Fruit fly (Drosophila melanogaster) whole organism, prepupa: ENCODE measurements around the gene yata.

Experiments used
- Blimp-1 ChIP-seq: fragments of 200-800 bp; sonication (Bioruptor generic); optimal IDR thresholded peaks from 3 replicates; lab custom pipeline; 2017; ENCODE audit warnings: missing biosample characterization, missing genetic modification characterization, mild to moderate bottlenecking, moderate library complexity, missing genetic modification reagents
- CG10631 ChIP-seq: fragments of 200-800 bp; sonication (Bioruptor generic); optimal IDR thresholded peaks from 2 replicates; lab custom pipeline; 2016; ENCODE audit warnings: missing biosample characterization, missing genetic modification characterization
- CG10669 ChIP-seq: fragments of 200-800 bp; sonication (Bioruptor generic); optimal IDR thresholded peaks from 3 replicates; lab custom pipeline; 2018; ENCODE audit warnings: missing biosample characterization, mild to moderate bottlenecking, missing genetic modification characterization, moderate library complexity
- CG11294 ChIP-seq: fragments of 200-800 bp; sonication (Bioruptor generic); IDR thresholded peaks from 2 replicates; pipeline ENCODE4 v1.3.6; 2022; ENCODE audit warnings: missing biosample characterization, missing genetic modification characterization
- CG11762 ChIP-seq: fragments of 200-800 bp; sonication (Bioruptor generic); optimal IDR thresholded peaks from 3 replicates; lab custom pipeline; 2016; ENCODE audit warnings: missing biosample characterization, missing genetic modification characterization; ENCODE audit not compliant: insufficient read depth
- CG11902 ChIP-seq: fragments of 200-800 bp; sonication (Bioruptor generic); optimal IDR thresholded peaks from 3 replicates; lab custom pipeline; 2016; ENCODE audit warnings: missing biosample characterization, missing genetic modification characterization
- CG15336 ChIP-seq: fragments of 200-800 bp; sonication (Bioruptor generic); IDR thresholded peaks from 2 replicates; pipeline ENCODE4 v1.3.6; 2022; ENCODE audit warnings: missing biosample characterization, missing genetic modification characterization
- CG16779 ChIP-seq: fragments of 200-800 bp; sonication (Bioruptor generic); optimal IDR thresholded peaks from 3 replicates; lab custom pipeline; 2017; ENCODE audit warnings: missing biosample characterization, mild to moderate bottlenecking, missing genetic modification characterization
- CG3032 ChIP-seq: fragments of 200-800 bp; optimal IDR thresholded peaks from 2 replicates; lab custom pipeline; 2019; ENCODE audit warnings: missing biosample characterization, mild to moderate bottlenecking, missing genetic modification characterization, moderate library complexity
- CG31627 ChIP-seq: fragments of 200-800 bp; sonication (Bioruptor generic); optimal IDR thresholded peaks from 3 replicates; lab custom pipeline; 2016; ENCODE audit warnings: missing biosample characterization, missing genetic modification characterization
- CG32006 ChIP-seq: fragments of 200-800 bp; sonication (Bioruptor generic); optimal IDR thresholded peaks from 3 replicates; lab custom pipeline; 2017; ENCODE audit warnings: missing biosample characterization, mild to moderate bottlenecking, missing genetic modification characterization
- CG34406 ChIP-seq: fragments of 200-800 bp; sonication (Bioruptor generic); optimal IDR thresholded peaks from 3 replicates; lab custom pipeline; 2016; ENCODE audit warnings: missing biosample characterization, missing genetic modification characterization
- CG3919 ChIP-seq: fragments of 200-800 bp; sonication (Bioruptor generic); optimal IDR thresholded peaks from 3 replicates; lab custom pipeline; 2016; ENCODE audit warnings: missing biosample characterization, missing genetic modification characterization
- CG4318 ChIP-seq: fragments of 200-800 bp; sonication (Bioruptor generic); optimal IDR thresholded peaks from 3 replicates; lab custom pipeline; 2017; ENCODE audit warnings: missing biosample characterization, mild to moderate bottlenecking, missing genetic modification characterization
- CG6163 ChIP-seq: fragments of 200-800 bp; sonication (Bioruptor generic); IDR thresholded peaks from 3 replicates; pipeline ENCODE4 v1.3.6; 2022; ENCODE audit warnings: missing biosample characterization, missing genetic modification characterization
- CG6276 ChIP-seq: fragments of 200-800 bp; sonication (Bioruptor generic); optimal IDR thresholded peaks from 2 replicates; lab custom pipeline; 2017; ENCODE audit warnings: missing biosample characterization, mild to moderate bottlenecking, missing genetic modification characterization
- CG6792 ChIP-seq: fragments of 200-800 bp; sonication (Bioruptor generic); optimal IDR thresholded peaks from 3 replicates; lab custom pipeline; 2016; ENCODE audit warnings: missing biosample characterization, missing genetic modification characterization
- CG6808 ChIP-seq: fragments of 200-800 bp; sonication (Bioruptor generic); optimal IDR thresholded peaks from 3 replicates; lab custom pipeline; 2017; ENCODE audit warnings: missing biosample characterization, missing genetic modification characterization, mild to moderate bottlenecking, moderate library complexity, missing genetic modification reagents
- CG6854 ChIP-seq: fragments of 200-800 bp; sonication (Bioruptor generic); optimal IDR thresholded peaks from 2 replicates; lab custom pipeline; 2017; ENCODE audit warnings: missing biosample characterization, mild to moderate bottlenecking, missing genetic modification characterization
- CG8119 ChIP-seq: fragments of 200-800 bp; sonication (Bioruptor generic); IDR thresholded peaks from 3 replicates; pipeline ENCODE4 v1.3.6; 2022; ENCODE audit warnings: missing biosample characterization, missing genetic modification characterization
- CG8319 ChIP-seq: fragments of 200-800 bp; sonication (Bioruptor generic); optimal IDR thresholded peaks from 3 replicates; lab custom pipeline; 2016; ENCODE audit warnings: missing biosample characterization, missing genetic modification characterization
- Eip75B ChIP-seq: fragments of 200-800 bp; sonication (Bioruptor generic); optimal IDR thresholded peaks from 3 replicates; lab custom pipeline; 2016; ENCODE audit warnings: missing biosample characterization, missing genetic modification characterization
- Eip78C ChIP-seq: fragments of 200-800 bp; sonication (Bioruptor generic); peaks from one replicate; lab custom pipeline; 2016; ENCODE audit warnings: missing biosample characterization, missing genetic modification characterization
- Ets21C ChIP-seq: fragments of 200-800 bp; sonication (Bioruptor generic); optimal IDR thresholded peaks from 3 replicates; lab custom pipeline; 2016; ENCODE audit warnings: missing biosample characterization, missing genetic modification characterization
- Ets96B ChIP-seq: fragments of 200-800 bp; optimal IDR thresholded peaks from 2 replicates; lab custom pipeline; 2019; ENCODE audit warnings: missing biosample characterization, mild to moderate bottlenecking, missing genetic modification characterization, moderate library complexity
- Gug ChIP-seq: fragments of 200-800 bp; sonication (Bioruptor generic); IDR thresholded peaks from 2 replicates; pipeline ENCODE4 v1.3.6; 2022; ENCODE audit warnings: missing biosample characterization, missing genetic modification characterization
- Hr38 ChIP-seq: sonication (Bioruptor generic); optimal IDR thresholded peaks from 2 replicates; lab custom pipeline; 2016; ENCODE audit warnings: missing biosample characterization, missing genetic modification characterization
- Hr39 ChIP-seq: fragments of 200-800 bp; sonication (Bioruptor generic); optimal IDR thresholded peaks from 2 replicates; lab custom pipeline; 2016; ENCODE audit warnings: missing biosample characterization, missing genetic modification characterization
- Met ChIP-seq: fragments of 200-800 bp; sonication (Bioruptor generic); optimal IDR thresholded peaks from 3 replicates; lab custom pipeline; 2016; ENCODE audit warnings: missing biosample characterization, missing genetic modification characterization
- OdsH ChIP-seq: fragments of 200-800 bp; sonication (Bioruptor generic); optimal IDR thresholded peaks from 3 replicates; lab custom pipeline; 2016; ENCODE audit warnings: missing biosample characterization, missing genetic modification characterization
- Smox ChIP-seq: fragments of 200-800 bp; sonication (Bioruptor generic); optimal IDR thresholded peaks from 3 replicates; lab custom pipeline; 2016; ENCODE audit warnings: missing biosample characterization, missing genetic modification characterization
- Sox102F ChIP-seq: fragments of 200-800 bp; sonication (Bioruptor generic); optimal IDR thresholded peaks from 2 replicates; lab custom pipeline; 2016; ENCODE audit warnings: missing biosample characterization, mild to moderate bottlenecking, missing genetic modification characterization
- Sox15 ChIP-seq: fragments of 200-800 bp; sonication (Bioruptor generic); optimal IDR thresholded peaks from 3 replicates; lab custom pipeline; 2016; ENCODE audit warnings: missing biosample characterization, missing genetic modification characterization
- achi ChIP-seq: fragments of 200-800 bp; sonication (Bioruptor generic); optimal IDR thresholded peaks from 3 replicates; lab custom pipeline; 2016; ENCODE audit warnings: missing biosample characterization, missing genetic modification characterization
- cyc ChIP-seq: fragments of 200-800 bp; sonication (Bioruptor generic); optimal IDR thresholded peaks from 3 replicates; lab custom pipeline; 2016; ENCODE audit warnings: missing biosample characterization, missing genetic modification characterization
- dsx ChIP-seq: fragments of 200-800 bp; optimal IDR thresholded peaks from 3 replicates; lab custom pipeline; 2019; ENCODE audit warnings: missing biosample characterization, mild to moderate bottlenecking, missing genetic modification characterization, moderate library complexity; ENCODE audit not compliant: poor library complexity, severe bottlenecking
- esn ChIP-seq: fragments of 200-800 bp; sonication (Bioruptor generic); optimal IDR thresholded peaks from 2 replicates; lab custom pipeline; 2016; ENCODE audit warnings: missing biosample characterization, mild to moderate bottlenecking, missing genetic modification characterization, moderate library complexity
- fd59A ChIP-seq: fragments of 200-800 bp; sonication (Bioruptor generic); optimal IDR thresholded peaks from 2 replicates; lab custom pipeline; 2017; ENCODE audit warnings: missing biosample characterization, mild to moderate bottlenecking, missing genetic modification characterization, missing genetic modification reagents
- fd85E ChIP-seq: fragments of 200-800 bp; sonication (Bioruptor generic); optimal IDR thresholded peaks from 3 replicates; lab custom pipeline; 2016; ENCODE audit warnings: missing biosample characterization, missing genetic modification characterization
- fkh ChIP-seq: fragments of 200-800 bp; sonication (Bioruptor generic); optimal IDR thresholded peaks from 3 replicates; lab custom pipeline; 2017; ENCODE audit warnings: missing biosample characterization, mild to moderate bottlenecking, missing genetic modification characterization, moderate library complexity
- lz ChIP-seq: fragments of 200-800 bp; sonication (Bioruptor generic); optimal IDR thresholded peaks from 3 replicates; lab custom pipeline; 2016; ENCODE audit warnings: missing biosample characterization, missing genetic modification characterization
- net ChIP-seq: fragments of 200-800 bp; sonication (Bioruptor generic); optimal IDR thresholded peaks from 3 replicates; lab custom pipeline; 2016; ENCODE audit warnings: missing biosample characterization, missing genetic modification characterization
- pdm3 ChIP-seq: fragments of 200-800 bp; sonication (Bioruptor generic); optimal IDR thresholded peaks from 3 replicates; lab custom pipeline; 2016; ENCODE audit warnings: missing biosample characterization, missing genetic modification characterization
- salr ChIP-seq, 2 experiments: fragments of 200-800 bp; sonication (Bioruptor generic); optimal IDR thresholded peaks; 3 replicates each; lab custom pipeline; 2016 to 2018; ENCODE audit warnings: missing biosample characterization in 2 of 2, missing genetic modification characterization in 2 of 2, mild to moderate bottlenecking in 1 of 2
- spab ChIP-seq: fragments of 200-800 bp; sonication (Bioruptor generic); optimal IDR thresholded peaks from 2 replicates; lab custom pipeline; 2017; ENCODE audit warnings: missing biosample characterization, mild to moderate bottlenecking, missing genetic modification characterization, missing genetic modification reagents
- ss ChIP-seq, 2 experiments: fragments of 200-800 bp; sonication (Bioruptor generic); optimal IDR thresholded peaks; 2 replicates in 1 of 2; 3 replicates in 1 of 2; lab custom pipeline; 2017 to 2018; ENCODE audit warnings: mild to moderate bottlenecking in 2 of 2, missing biosample characterization in 2 of 2, missing genetic modification characterization in 2 of 2, moderate library complexity in 1 of 2
- svp ChIP-seq: fragments of 200-800 bp; sonication (Bioruptor generic); peaks from one replicate; lab custom pipeline; 2016; ENCODE audit warnings: missing biosample characterization, missing genetic modification characterization
- topi ChIP-seq: fragments of 200-800 bp; sonication (Bioruptor generic); optimal IDR thresholded peaks from 3 replicates; lab custom pipeline; 2016; ENCODE audit warnings: missing biosample characterization, missing genetic modification characterization

yata gene

dm6 chr3R:29772090-29772794 is 23.2 kb downstream of the yata start:
- TF ChIP-seq fd59A (GFP tag; lab: Kevin White, UChicago) (peak; percentile 20), OdsH (GFP tag; lab: Kevin White, UChicago) (peak; percentile 27), CG10631 (peak; percentile 65), svp (GFP tag; lab: Kevin White, UChicago) (peak; percentile 71), esn (peak; percentile 66), CG4318 (peak; percentile 48), achi (GFP tag; lab: Kevin White, UChicago) (peak; percentile 69), spab (GFP tag; lab: Kevin White, UChicago) (peak; percentile 51), CG32006 (peak; percentile 61), CG6163 (GFP tag; lab: Robert Waterston, UW) (peak; percentile 74), topi (GFP tag; lab: Kevin White, UChicago) (peak; percentile 52), Sox102F (GFP tag; lab: Kevin White, UChicago) (no peak), Ets21C (GFP tag; lab: Kevin White, UChicago) (peak; percentile 10), CG3032 (peak; percentile 52), CG11294 (GFP tag; lab: Robert Waterston, UW) (no peak), CG3919 (GFP tag; lab: Kevin White, UChicago) (peak; percentile 24), CG11902 (GFP tag; lab: Kevin White, UChicago) (peak; percentile 28), cyc (GFP tag; lab: Kevin White, UChicago) (peak; percentile 42), CG10669 (peak; percentile 33), CG15336 (no peak), dsx (no peak), fkh (GFP tag; lab: Kevin White, UChicago) (no peak), CG8119 (GFP tag; lab: Robert Waterston, UW) (no peak), fd85E (GFP tag; lab: Kevin White, UChicago) (no peak), Blimp-1 (GFP tag; lab: Kevin White, UChicago) (peak; percentile 16), CG6276 (GFP tag; lab: Kevin White, UChicago) (peak; percentile 23), CG8319 (GFP tag; lab: Kevin White, UChicago) (no peak), lz (GFP tag; lab: Kevin White, UChicago) (peak; percentile 61), Met (GFP tag; lab: Kevin White, UChicago) (peak; percentile 57), CG6808 (GFP tag; lab: Kevin White, UChicago) (peak; percentile 63), Ets96B (tag; lab: Kevin White, UChicago) (peak; percentile 16), pdm3 (GFP tag; lab: Kevin White, UChicago) (peak; percentile 45), Gug (no peak), Eip78C (GFP tag; lab: Kevin White, UChicago) (peak; percentile 93), Smox (GFP tag; lab: Kevin White, UChicago) (peak; percentile 36), CG6792 (GFP tag; lab: Kevin White, UChicago) (peak; percentile 30), Eip75B (GFP tag; lab: Kevin White, UChicago) (peak; percentile 18), Hr39 (peak; percentile 12), CG31627 (peak; percentile 40), salr (GFP tag; optimal IDR thresholded peaks at IDR 0.05; lab: Kevin White, UChicago) (peak in 1 of 2 experiments; percentile 60), CG34406 (GFP tag; lab: Kevin White, UChicago) (peak; percentile 30)

dm6 chr3R:29772795-29773331 is 23.8 kb downstream of the yata start:
- peak; percentile 53 to 76 for TF ChIP-seq ss (GFP tag; optimal IDR thresholded peaks at IDR 0.05; lab: Kevin White, UChicago)
- no peak for TF ChIP-seq Sox15 (GFP tag; lab: Kevin White, UChicago)
- TF ChIP-seq OdsH (GFP tag; lab: Kevin White, UChicago) = no peak
- no peak for TF ChIP-seq CG16779 (tag; lab: Kevin White, UChicago)
- TF ChIP-seq esn = no peak
- peak; percentile 70 for TF ChIP-seq CG6854 (GFP tag; lab: Kevin White, UChicago)
- TF ChIP-seq Hr39 = no peak
- TF ChIP-seq CG3032 = peak; percentile 28
- TF ChIP-seq spab (GFP tag; lab: Kevin White, UChicago) = no peak
- TF ChIP-seq CG11762 (GFP tag; lab: Kevin White, UChicago) = no peak
- TF ChIP-seq achi (GFP tag; lab: Kevin White, UChicago) = no peak
- TF ChIP-seq fd59A (GFP tag; lab: Kevin White, UChicago) = no peak
- no peak for TF ChIP-seq CG31627
- no peak for TF ChIP-seq net (GFP tag; lab: Kevin White, UChicago)
- no peak for TF ChIP-seq Hr38
- no peak for TF ChIP-seq Eip75B (GFP tag; lab: Kevin White, UChicago)
- TF ChIP-seq fkh (GFP tag; lab: Kevin White, UChicago) = peak; percentile 83
- TF ChIP-seq CG34406 (GFP tag; lab: Kevin White, UChicago) = no peak
- TF ChIP-seq CG15336 = peak; percentile 63
- peak; percentile 49 for TF ChIP-seq CG6276 (GFP tag; lab: Kevin White, UChicago)
- no peak for TF ChIP-seq CG4318
- no peak for TF ChIP-seq cyc (GFP tag; lab: Kevin White, UChicago)
